Worm (Caenorhabditis elegans) whole organism, early embryonic: ENCODE data around the gene R13A1.5.

Experiments
- B0310.2 ChIP-seq: sonication (generic microtip); optimal IDR thresholded peaks from 2 replicates; lab custom pipeline; 2016; ENCODE audit warnings: mild to moderate bottlenecking, missing genetic modification characterization, missing compliant biosample characterization
- F13C5.2 ChIP-seq: sonication (generic microtip); optimal IDR thresholded peaks from 2 replicates; lab custom pipeline; 2017; ENCODE audit warnings: mild to moderate bottlenecking, missing genetic modification characterization, inconsistent platforms, missing compliant biosample characterization
- aly-1 ChIP-seq: sonication (generic microtip); optimal IDR thresholded peaks from 2 replicates; lab custom pipeline; 2016; ENCODE audit warnings: missing genetic modification characterization, missing compliant biosample characterization
- ama-1 ChIP-seq: fragments of 150-350 bp; optimal IDR thresholded peaks from 2 replicates; lab custom pipeline; 2014
- ceh-13 ChIP-seq: fragments of 200-800 bp; sonication (Bioruptor generic); optimal IDR thresholded peaks from 2 replicates; lab custom pipeline; 2018; ENCODE audit warnings: mild to moderate bottlenecking, missing genetic modification characterization, missing compliant biosample characterization
- ceh-36 ChIP-seq: sonication (generic microtip); optimal IDR thresholded peaks from 2 replicates; lab custom pipeline; 2016; ENCODE audit warnings: missing genetic modification characterization, inconsistent platforms, missing compliant biosample characterization
- ets-7 ChIP-seq: sonication (generic microtip); optimal IDR thresholded peaks from 2 replicates; lab custom pipeline; 2016; ENCODE audit warnings: missing genotype, missing genetic modification characterization, missing compliant biosample characterization
- flt-1 ChIP-seq: fragments of 200-800 bp; sonication (Bioruptor generic); IDR thresholded peaks from 2 replicates; pipeline ENCODE4 v1.3.6; 2022; ENCODE audit warnings: missing genetic modification characterization, missing compliant biosample characterization
- hmbx-1 ChIP-seq: sonication (generic microtip); optimal IDR thresholded peaks from 2 replicates; lab custom pipeline; 2016; ENCODE audit warnings: mild to moderate bottlenecking, missing genetic modification characterization, missing compliant biosample characterization
- hmg-4 ChIP-seq: fragments of 200-800 bp; sonication (Bioruptor generic); optimal IDR thresholded peaks from 2 replicates; lab custom pipeline; 2018; ENCODE audit warnings: mild to moderate bottlenecking, missing genetic modification characterization, missing compliant biosample characterization
- hnd-1 ChIP-seq: sonication (generic microtip); optimal IDR thresholded peaks from 2 replicates; lab custom pipeline; 2016; ENCODE audit warnings: missing genetic modification characterization, missing compliant biosample characterization
- pes-1 ChIP-seq: fragments of 200-800 bp; sonication (Bioruptor generic); IDR thresholded peaks from 2 replicates; pipeline ENCODE4 v1.3.6; 2022; ENCODE audit warnings: missing genetic modification reagents, missing genetic modification characterization, missing compliant biosample characterization
- scrt-1 ChIP-seq: fragments of 200-800 bp; sonication (Bioruptor generic); IDR thresholded peaks from 2 replicates; pipeline ENCODE4 v1.3.6; 2022; ENCODE audit warnings: missing genetic modification characterization, missing compliant biosample characterization
- sea-1 ChIP-seq: fragments of 200-800 bp; sonication (Bioruptor generic); conservative IDR thresholded peaks from 2 replicates; pipeline ENCODE4 v1.3.6; 2022; ENCODE audit warnings: missing genetic modification characterization, missing compliant biosample characterization
- tbx-11 ChIP-seq: fragments of 200-800 bp; sonication (Bioruptor generic); IDR thresholded peaks from 2 replicates; pipeline ENCODE4 v1.3.6; 2022; ENCODE audit warnings: missing genetic modification characterization, missing compliant biosample characterization
- tbx-37 ChIP-seq: fragments of 200-800 bp; sonication (Bioruptor generic); conservative IDR thresholded peaks from 2 replicates; pipeline ENCODE4 v1.3.6; 2022; ENCODE audit warnings: missing genetic modification reagents, missing genetic modification characterization, missing compliant biosample characterization
- tra-4 ChIP-seq: sonication (generic microtip); optimal IDR thresholded peaks from 2 replicates; lab custom pipeline; 2017; ENCODE audit warnings: missing genetic modification characterization, missing compliant biosample characterization

R13A1.5 gene

ce11 chrIV:7176887-7177286, 14.8 kb downstream of the R13A1.5 start, which contains the start of gene str-44:
Gene str-44 (plus strand): TSS chrIV:7177187.
- TF ChIP-seq tbx-37 (GFP tag; lab: Robert Waterston, UW) (no peak), tra-4 (tag; lab: Kevin White, UChicago) (no peak), tbx-11 (GFP tag; lab: Robert Waterston, UW) (no peak), B0310.2 (tag; lab: Kevin White, UChicago) (no peak), hmg-4 (GFP tag; lab: Kevin White, UChicago) (no peak), ama-1 (lab: Kevin White, UChicago) (no peak), hnd-1 (tag; lab: Kevin White, UChicago) (no peak), F13C5.2 (tag; lab: Kevin White, UChicago) (no peak), pes-1 (no peak), aly-1 (tag; lab: Kevin White, UChicago) (no peak), ceh-13 (GFP tag; lab: Kevin White, UChicago) (no peak), scrt-1 (GFP tag; lab: Robert Waterston, UW) (no peak), hmbx-1 (tag; lab: Kevin White, UChicago) (no peak), sea-1 (GFP tag; lab: Robert Waterston, UW) (no peak)

DNA sequence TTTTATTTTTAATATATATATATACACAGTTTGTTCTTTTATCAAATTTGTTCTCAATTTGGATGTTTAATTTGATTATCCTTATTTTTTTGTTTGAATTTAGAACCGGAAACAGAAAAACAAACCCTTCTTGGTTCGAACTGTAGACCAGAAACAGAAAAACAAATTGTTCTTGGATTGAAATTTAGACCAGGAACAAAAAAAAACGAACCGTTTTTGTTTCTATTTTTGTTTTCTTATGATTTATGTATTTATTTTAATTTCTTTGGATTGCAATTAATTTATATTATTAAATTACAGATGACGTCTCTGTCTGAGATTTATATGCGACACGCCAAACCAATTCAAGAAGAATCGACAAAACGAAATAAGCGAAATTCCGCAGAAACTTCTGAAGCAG, 16.3 kb downstream of the R13A1.5 start, which contains the start of gene C42D4.19:
TSS of gene C42D4.19 (plus strand) at position 301 of the 400 bp plus-strand sequence.
- TF ChIP-seq tbx-11 (GFP tag; lab: Robert Waterston, UW) (no peak), tbx-37 (GFP tag; lab: Robert Waterston, UW) (no peak), hnd-1 (tag; lab: Kevin White, UChicago) (no peak), pes-1 (no peak), F13C5.2 (tag; lab: Kevin White, UChicago) (no peak), ets-7 (tag; lab: Kevin White, UChicago) (no peak), ama-1 (lab: Kevin White, UChicago) (no peak), sea-1 (GFP tag; lab: Robert Waterston, UW) (no peak), aly-1 (tag; lab: Kevin White, UChicago) (no peak), scrt-1 (GFP tag; lab: Robert Waterston, UW) (no peak), hmg-4 (GFP tag; lab: Kevin White, UChicago) (no peak), tra-4 (tag; lab: Kevin White, UChicago) (no peak), ceh-13 (GFP tag; lab: Kevin White, UChicago) (no peak)

DNA sequence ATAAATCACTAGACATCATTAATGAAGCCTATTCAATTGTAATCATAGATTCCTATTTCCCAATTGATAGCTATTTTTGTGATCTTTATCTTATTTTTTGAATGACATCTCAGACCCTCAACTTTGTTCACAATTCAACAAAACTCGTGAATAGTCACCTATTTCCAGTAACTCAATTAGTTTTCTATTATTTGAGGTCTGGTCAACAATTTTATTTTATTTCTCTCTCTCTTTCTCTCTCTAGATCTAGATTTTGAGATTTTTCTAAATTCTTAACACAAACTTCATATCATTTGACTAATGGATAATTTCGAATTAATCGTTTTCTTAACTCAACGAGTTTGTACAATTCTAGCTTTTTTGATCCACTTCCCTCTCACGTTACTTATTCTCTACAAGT, 18.2 kb downstream of the R13A1.5 start, which contains the start of gene str-1:
TSS of gene str-1 (plus strand) at position 301 of the 400 bp plus-strand sequence.
- TF ChIP-seq hmg-4 (GFP tag; lab: Kevin White, UChicago), result no peak
- no peak for TF ChIP-seq flt-1
- no peak for TF ChIP-seq sea-1 (GFP tag; lab: Robert Waterston, UW)
- no peak for TF ChIP-seq tbx-11 (GFP tag; lab: Robert Waterston, UW)
- TF ChIP-seq F13C5.2 (tag; lab: Kevin White, UChicago), result no peak
- no peak for TF ChIP-seq tra-4 (tag; lab: Kevin White, UChicago)
- no peak for TF ChIP-seq ceh-36
- TF ChIP-seq scrt-1 (GFP tag; lab: Robert Waterston, UW), result no peak
- no peak for TF ChIP-seq hnd-1 (tag; lab: Kevin White, UChicago)
- TF ChIP-seq hmbx-1 (tag; lab: Kevin White, UChicago), result no peak
- no peak for TF ChIP-seq pes-1
- no peak for TF ChIP-seq ama-1 (lab: Kevin White, UChicago)
- no peak for TF ChIP-seq ets-7 (tag; lab: Kevin White, UChicago)
- no peak for TF ChIP-seq aly-1 (tag; lab: Kevin White, UChicago)

- TF ChIP-seq ets-7 (tag; lab: Kevin White, UChicago) (no peak), aly-1 (tag; lab: Kevin White, UChicago) (no peak), hmbx-1 (tag; lab: Kevin White, UChicago) (no peak), ceh-13 (GFP tag; lab: Kevin White, UChicago) (no peak), ceh-36 (no peak), flt-1 (no peak), sea-1 (GFP tag; lab: Robert Waterston, UW) (no peak)
Observed at ce11 chrIV:7171222-7171621, 20.4 kb downstream of the R13A1.5 start, which contains the start of gene str-220. Gene str-220 (minus strand): TSS chrIV:7171322.

DNA sequence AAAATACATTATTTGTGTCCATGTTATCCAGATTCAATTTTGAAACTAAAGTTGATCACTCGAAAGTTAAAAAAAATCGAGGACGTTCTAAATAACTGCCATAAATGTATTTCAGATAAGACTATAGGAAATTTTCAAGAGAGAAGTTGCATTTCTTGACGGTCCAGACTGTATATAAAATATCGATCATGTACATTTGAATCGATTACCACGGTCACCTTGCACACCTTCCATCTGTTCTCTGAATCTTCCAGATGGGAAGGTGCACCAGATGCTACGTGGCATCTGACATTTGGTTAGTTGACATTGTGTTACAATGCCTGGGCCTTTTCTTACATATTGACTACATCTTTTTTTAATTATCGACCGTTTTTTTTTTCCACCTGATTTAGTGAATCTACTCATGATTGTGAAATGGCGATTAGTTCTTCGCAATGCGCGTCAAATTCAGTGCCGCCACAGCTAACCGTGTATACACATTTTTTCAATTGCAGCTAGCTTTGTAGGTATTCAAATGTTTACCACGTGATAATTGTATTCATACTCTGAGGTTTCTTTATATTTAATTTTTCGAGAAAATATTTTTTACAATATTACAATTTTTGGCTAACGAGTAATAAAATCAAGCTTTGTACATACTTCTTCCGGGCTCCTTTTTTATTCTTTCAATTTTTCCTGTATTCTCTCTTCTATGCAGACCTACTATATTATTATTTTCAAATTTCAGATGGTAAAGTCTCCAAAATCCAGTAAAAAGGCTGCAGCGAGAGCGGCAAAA, 23.5 kb downstream of the R13A1.5 start, which contains the start of gene skr-16:
TSS of gene skr-16 (plus strand) at position 728 of the 778 bp plus-strand sequence.
- no peak for TF ChIP-seq pes-1
- no peak for TF ChIP-seq hmg-4 (GFP tag; lab: Kevin White, UChicago)
- no peak for TF ChIP-seq B0310.2 (tag; lab: Kevin White, UChicago)
- no peak for TF ChIP-seq F13C5.2 (tag; lab: Kevin White, UChicago)
- TF ChIP-seq tbx-37 (GFP tag; lab: Robert Waterston, UW), result no peak
- TF ChIP-seq flt-1, result no peak
- TF ChIP-seq ceh-36, result no peak
- no peak for TF ChIP-seq ets-7 (tag; lab: Kevin White, UChicago)
- TF ChIP-seq ceh-13 (GFP tag; lab: Kevin White, UChicago), result no peak
- TF ChIP-seq tra-4 (tag; lab: Kevin White, UChicago), result no peak
- no peak for TF ChIP-seq aly-1 (tag; lab: Kevin White, UChicago)
- TF ChIP-seq hnd-1 (tag; lab: Kevin White, UChicago), result no peak
- no peak for TF ChIP-seq ama-1 (lab: Kevin White, UChicago)
- no peak for TF ChIP-seq tbx-11 (GFP tag; lab: Robert Waterston, UW)
- no peak for TF ChIP-seq scrt-1 (GFP tag; lab: Robert Waterston, UW)
- TF ChIP-seq sea-1 (GFP tag; lab: Robert Waterston, UW), result no peak
- no peak for TF ChIP-seq hmbx-1 (tag; lab: Kevin White, UChicago)

ce11 chrIV:7166553-7166952, 25.1 kb downstream of the R13A1.5 start, which contains the start of gene C42D4.18:
Gene C42D4.18 (plus strand): TSS chrIV:7166783.
- TF ChIP-seq tra-4 (tag; lab: Kevin White, UChicago), result no peak
- no peak for TF ChIP-seq ets-7 (tag; lab: Kevin White, UChicago)
- TF ChIP-seq F13C5.2 (tag; lab: Kevin White, UChicago), result no peak
- no peak for TF ChIP-seq hmg-4 (GFP tag; lab: Kevin White, UChicago)
- no peak for TF ChIP-seq flt-1
- no peak for TF ChIP-seq pes-1
- no peak for TF ChIP-seq sea-1 (GFP tag; lab: Robert Waterston, UW)
- TF ChIP-seq ceh-36, result no peak
